Worm (Caenorhabditis elegans) whole organism, L1 larva: Measurements from ENCODE around the gene W02D7.6.

Source experiments
- C34B4.2 ChIP-seq: sonication (generic microtip); optimal IDR thresholded peaks from 2 replicates; lab custom pipeline; 2017; ENCODE audit warnings: mild to moderate bottlenecking, missing genetic modification characterization, missing compliant biosample characterization
- aha-1 ChIP-seq: fragments of 150-350 bp; optimal IDR thresholded peaks from 2 replicates; lab custom pipeline; 2014; ENCODE audit warnings: missing biosample characterization, missing genetic modification characterization
- ceh-82 ChIP-seq, 3 experiments: fragments of 150-350 bp in 1 of 3; sonication (generic microtip) in 2 of 3; optimal IDR thresholded peaks; 2 replicates each; lab custom pipeline; 2014 to 2017; ENCODE audit warnings: missing biosample characterization in 3 of 3, missing genetic modification characterization in 3 of 3
- ceh-88 ChIP-seq: fragments of 200-800 bp; sonication (Bioruptor generic); IDR thresholded peaks from 2 replicates; pipeline ENCODE4 v1.3.6; 2022; ENCODE audit warnings: missing genetic modification characterization, missing compliant biosample characterization
- ces-1 ChIP-seq: fragments of 150-350 bp; optimal IDR thresholded peaks from 2 replicates; lab custom pipeline; 2014; ENCODE audit warnings: missing biosample characterization, missing genetic modification reagents, missing genetic modification characterization
- dpl-1 ChIP-seq, 3 experiments: fragments of 150-350 bp in 2 of 3; sonication (generic microtip) in 1 of 3; optimal IDR thresholded peaks; 2 replicates each; lab custom pipeline; 2014 to 2017; ENCODE audit warnings: missing biosample characterization in 3 of 3, missing genetic modification characterization in 3 of 3, missing genetic modification reagents in 3 of 3
- efl-1 ChIP-seq, 4 experiments: fragments of 150-350 bp; optimal IDR thresholded peaks in 3 of 4; peaks in 1 of 4; 1 replicate in 1 of 4; 2 replicates in 3 of 4; lab custom pipeline; 2014; ENCODE audit warnings: missing biosample characterization in 2 of 4, missing genetic modification characterization in 2 of 4, missing genetic modification reagents in 2 of 4
- efl-3 ChIP-seq: fragments of 200-800 bp; sonication (Bioruptor generic); optimal IDR thresholded peaks from 2 replicates; lab custom pipeline; 2018; ENCODE audit warnings: mild to moderate bottlenecking, missing genetic modification characterization, missing compliant biosample characterization
- egl-27 ChIP-seq, 2 experiments: fragments of 150-350 bp in 1 of 2; sonication (generic microtip); optimal IDR thresholded peaks; 3 replicates each; lab custom pipeline; 2017 to 2018; ENCODE audit warnings: missing biosample characterization in 2 of 2, missing genetic modification characterization in 2 of 2, missing genetic modification reagents in 2 of 2
- elt-2 ChIP-seq: sonication (generic microtip); optimal IDR thresholded peaks from 2 replicates; lab custom pipeline; 2016; ENCODE audit warnings: missing genetic modification characterization, mild to moderate bottlenecking, inconsistent platforms, missing compliant biosample characterization, missing genetic modification reagents
- elt-3 ChIP-seq, 6 experiments: fragments of 150-350 bp in 1 of 6; sonication (generic microtip); optimal IDR thresholded peaks; 2 replicates each; lab custom pipeline; 2017 to 2018; ENCODE audit warnings: missing biosample characterization in 6 of 6, missing genetic modification characterization in 6 of 6, inconsistent platforms in 1 of 6
- ets-5 ChIP-seq: fragments of 200-800 bp; sonication (Bioruptor generic); IDR thresholded peaks from 2 replicates; pipeline ENCODE4 v1.3.6; 2022; ENCODE audit warnings: missing genetic modification characterization, missing compliant biosample characterization
- fkh-8 ChIP-seq: sonication (generic microtip); optimal IDR thresholded peaks from 2 replicates; lab custom pipeline; 2016; ENCODE audit warnings: mild to moderate bottlenecking, missing genetic modification characterization, missing compliant biosample characterization
- grh-1 ChIP-seq: fragments of 200-800 bp; sonication (Bioruptor generic); IDR thresholded peaks from 2 replicates; pipeline ENCODE4 v1.3.6; 2022; ENCODE audit warnings: missing genetic modification reagents, missing genetic modification characterization, missing compliant biosample characterization
- hpl-2 ChIP-seq: fragments of 150-350 bp; optimal IDR thresholded peaks from 2 replicates; lab custom pipeline; 2014; ENCODE audit warnings: missing biosample characterization, missing genetic modification reagents, missing genetic modification characterization
- irx-1 ChIP-seq: sonication (generic microtip); optimal IDR thresholded peaks from 2 replicates; lab custom pipeline; 2016; ENCODE audit warnings: missing genetic modification characterization, missing compliant biosample characterization
- isw-1 ChIP-seq: fragments of 200-800 bp; sonication (Bioruptor generic); IDR thresholded peaks from 2 replicates; pipeline ENCODE4 v1.3.6; 2022; ENCODE audit warnings: missing genetic modification characterization, missing compliant biosample characterization
- lin-15B ChIP-seq: fragments of 150-350 bp; sonication (generic microtip); optimal IDR thresholded peaks from 3 replicates; lab custom pipeline; 2014; ENCODE audit warnings: missing biosample characterization, missing genetic modification characterization
- lin-35 ChIP-seq, 2 experiments: fragments of 150-350 bp; optimal IDR thresholded peaks; 2 replicates each; lab custom pipeline; 2014; ENCODE audit warnings: missing biosample characterization in 2 of 2, missing genetic modification characterization in 2 of 2, missing genetic modification reagents in 2 of 2
- lir-3 ChIP-seq: sonication (generic microtip); optimal IDR thresholded peaks from 2 replicates; lab custom pipeline; 2016; ENCODE audit warnings: mild to moderate bottlenecking, missing genetic modification characterization, moderate library complexity, missing compliant biosample characterization; ENCODE audit not compliant: poor library complexity
- mep-1 ChIP-seq: fragments of 150-350 bp; optimal IDR thresholded peaks from 2 replicates; lab custom pipeline; 2014; ENCODE audit warnings: missing biosample characterization, missing genetic modification characterization
- nhr-11 ChIP-seq: fragments of 150-350 bp; optimal IDR thresholded peaks from 2 replicates; lab custom pipeline; 2014; ENCODE audit warnings: missing biosample characterization, missing genetic modification characterization
- nhr-19 ChIP-seq: fragments of 200-800 bp; sonication (Bioruptor generic); conservative IDR thresholded peaks from 2 replicates; pipeline ENCODE4 v1.3.6; 2022; ENCODE audit warnings: missing genetic modification characterization, missing compliant biosample characterization
- nhr-237 ChIP-seq: fragments of 150-350 bp; optimal IDR thresholded peaks from 2 replicates; lab custom pipeline; 2014; ENCODE audit warnings: missing biosample characterization, missing genetic modification characterization
- nhr-71 ChIP-seq: sonication (generic microtip); optimal IDR thresholded peaks from 2 replicates; lab custom pipeline; 2016; ENCODE audit warnings: mild to moderate bottlenecking, missing genetic modification characterization, moderate library complexity, missing compliant biosample characterization
- nhr-84 ChIP-seq: sonication (generic microtip); optimal IDR thresholded peaks from 2 replicates; lab custom pipeline; 2017; ENCODE audit warnings: missing biosample characterization, missing genetic modification characterization
- nhr-85 ChIP-seq: sonication (generic microtip); peaks from one replicate; lab custom pipeline; 2016; ENCODE audit warnings: missing genetic modification characterization, inconsistent platforms, missing compliant biosample characterization
- nhr-90 ChIP-seq: sonication (generic microtip); optimal IDR thresholded peaks from 2 replicates; lab custom pipeline; 2016; ENCODE audit warnings: mild to moderate bottlenecking, missing genetic modification characterization, missing compliant biosample characterization; ENCODE audit not compliant: poor library complexity
- pag-3 ChIP-seq: sonication (generic microtip); optimal IDR thresholded peaks from 2 replicates; lab custom pipeline; 2017; ENCODE audit warnings: missing genetic modification characterization, mild to moderate bottlenecking, missing compliant biosample characterization, antibody characterized with exemption, borderline replicate concordance; ENCODE audit not compliant: insufficient read depth
- pqm-1 ChIP-seq: sonication (generic microtip); optimal IDR thresholded peaks from 3 replicates; lab custom pipeline; 2017; ENCODE audit warnings: missing biosample characterization, missing genetic modification characterization
- skn-1 ChIP-seq: fragments of 150-350 bp; optimal IDR thresholded peaks from 2 replicates; lab custom pipeline; 2014; ENCODE audit warnings: missing biosample characterization, missing genetic modification characterization
- swsn-7 ChIP-seq: sonication (generic microtip); optimal IDR thresholded peaks from 2 replicates; lab custom pipeline; 2016; ENCODE audit warnings: missing genetic modification characterization, missing compliant biosample characterization
- tbx-2 ChIP-seq: sonication (generic microtip); optimal IDR thresholded peaks from 2 replicates; lab custom pipeline; 2016; ENCODE audit warnings: missing genetic modification characterization, missing compliant biosample characterization
- unc-30 ChIP-seq: sonication (generic microtip); optimal IDR thresholded peaks from 2 replicates; lab custom pipeline; 2017; ENCODE audit warnings: missing biosample characterization, missing genetic modification characterization
- unc-62 ChIP-seq: fragments of 150-350 bp; optimal IDR thresholded peaks from 2 replicates; lab custom pipeline; 2014; ENCODE audit warnings: missing biosample characterization, missing genetic modification reagents, missing genetic modification characterization
- vab-15 ChIP-seq: sonication (generic microtip); optimal IDR thresholded peaks from 2 replicates; lab custom pipeline; 2017; ENCODE audit warnings: missing genotype, mild to moderate bottlenecking, missing genetic modification characterization, missing compliant biosample characterization
- zip-4 ChIP-seq: fragments of 200-800 bp; sonication (Bioruptor generic); optimal IDR thresholded peaks from 2 replicates; lab custom pipeline; 2018; ENCODE audit warnings: mild to moderate bottlenecking, missing genetic modification characterization, moderate library complexity, missing compliant biosample characterization
- ztf-4 ChIP-seq: fragments of 150-350 bp; optimal IDR thresholded peaks from 2 replicates; lab custom pipeline; 2014; ENCODE audit warnings: missing biosample characterization, missing genetic modification characterization

W02D7.6 gene

DNA sequence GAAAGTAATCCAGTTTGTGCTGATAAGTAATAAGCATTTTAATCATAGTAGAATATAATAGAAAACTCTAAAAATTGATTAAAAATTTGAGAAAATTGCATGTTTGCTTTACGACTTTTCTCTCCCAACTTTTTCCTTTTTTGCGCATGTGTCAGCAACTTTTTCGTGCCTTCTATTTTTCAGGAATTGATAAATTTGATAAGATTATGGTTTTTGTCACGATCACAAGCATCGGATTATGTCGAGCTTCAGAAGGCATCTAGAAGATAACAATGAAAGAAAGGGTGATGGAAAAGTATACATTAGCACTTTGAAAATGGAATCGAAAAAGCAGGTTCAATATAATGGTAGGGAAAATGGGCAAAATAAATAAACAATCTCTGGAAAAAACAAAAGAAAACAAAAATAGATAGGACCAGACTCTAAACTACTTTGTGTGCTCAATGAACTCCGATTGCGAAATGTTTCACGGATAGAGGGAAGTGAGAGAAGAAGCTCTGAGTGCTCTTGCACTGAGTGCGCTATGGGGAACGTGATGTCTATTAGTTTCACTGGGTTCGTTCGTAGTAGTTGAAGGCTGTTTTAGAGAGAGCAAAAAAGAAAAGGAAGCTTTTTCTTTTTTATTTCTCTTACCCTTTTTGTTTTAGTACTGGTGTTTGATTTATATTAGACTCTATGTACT is 13.0 kb downstream of the W02D7.6 start:
- no peak for TF ChIP-seq unc-62
- peak; percentile 44 for TF ChIP-seq skn-1 (tag; lab: Kevin White, UChicago)
- TF ChIP-seq lir-3 (tag; lab: Kevin White, UChicago) = no peak
- TF ChIP-seq nhr-71 (tag; lab: Kevin White, UChicago) = peak; percentile 17
- TF ChIP-seq ces-1 = no peak
- peak; percentile 35 for TF ChIP-seq zip-4 (GFP tag; lab: Kevin White, UChicago)
- TF ChIP-seq nhr-90 = no peak
- TF ChIP-seq nhr-85 (tag; lab: Kevin White, UChicago) = no peak
- TF ChIP-seq fkh-8 = peak; percentile 5
- TF ChIP-seq mep-1 (tag; lab: Kevin White, UChicago) = no peak
- TF ChIP-seq efl-3 (GFP tag; lab: Kevin White, UChicago) = no peak
- TF ChIP-seq tbx-2 (tag; lab: Kevin White, UChicago) = no peak
- TF ChIP-seq egl-27 (tag; optimal IDR thresholded peaks at IDR 0.05; lab: Kevin White, UChicago) = no peak
- no peak for TF ChIP-seq hpl-2
- no peak for TF ChIP-seq isw-1 (GFP tag; lab: Robert Waterston, UW)
- TF ChIP-seq efl-1 (optimal IDR thresholded peaks at IDR 0.05; lab: Kevin White, UChicago) = no peak
- no peak for TF ChIP-seq efl-1 (GFP tag; optimal IDR thresholded peaks at IDR 0.05 in 1 of 2; lab: Kevin White, UChicago)
- no peak for TF ChIP-seq ets-5 (GFP tag; lab: Robert Waterston, UW)
- TF ChIP-seq nhr-19 = 0 out of 2 replicates have a peak, but pooled peaks have one; percentile 21
- TF ChIP-seq C34B4.2 = no peak
- peak; percentile 81 for TF ChIP-seq elt-2 (tag; lab: Kevin White, UChicago)

ce11 chrV:8285455-8285854 is 15.9 kb downstream of the W02D7.6 start:
- no peak for TF ChIP-seq ceh-88 (GFP tag; lab: Robert Waterston, UW)
- TF ChIP-seq irx-1 (tag; lab: Kevin White, UChicago) = no peak
- no peak for TF ChIP-seq pqm-1 (tag; lab: Kevin White, UChicago)
- no peak for TF ChIP-seq unc-30
- TF ChIP-seq ztf-4 = no peak
- no peak for TF ChIP-seq isw-1 (GFP tag; lab: Robert Waterston, UW)
- no peak for TF ChIP-seq vab-15 (tag; lab: Kevin White, UChicago)
- TF ChIP-seq mep-1 (tag; lab: Kevin White, UChicago) = no peak
- TF ChIP-seq ces-1 = no peak
- no peak for TF ChIP-seq elt-3 (tag; optimal IDR thresholded peaks at IDR 0.05; lab: Kevin White, UChicago)
- no peak for TF ChIP-seq aha-1 (tag; lab: Kevin White, UChicago)
- no peak for TF ChIP-seq ceh-82 (tag; optimal IDR thresholded peaks at IDR 0.05; lab: Kevin White, UChicago)
- TF ChIP-seq nhr-237 (tag; lab: Kevin White, UChicago) = no peak
- TF ChIP-seq grh-1 = no peak
- no peak for TF ChIP-seq nhr-11 (tag; lab: Kevin White, UChicago)
- no peak for TF ChIP-seq swsn-7 (tag; lab: Kevin White, UChicago)
- no peak for TF ChIP-seq lin-15B (tag; lab: Kevin White, UChicago)
- TF ChIP-seq pag-3 (tag; lab: Kevin White, UChicago) = no peak
- TF ChIP-seq nhr-84 (tag; lab: Kevin White, UChicago) = no peak
- TF ChIP-seq dpl-1 (GFP tag; optimal IDR thresholded peaks at IDR 0.05; lab: Kevin White, UChicago) = no peak
- TF ChIP-seq, all 84 proteins: peak for 0

DNA sequence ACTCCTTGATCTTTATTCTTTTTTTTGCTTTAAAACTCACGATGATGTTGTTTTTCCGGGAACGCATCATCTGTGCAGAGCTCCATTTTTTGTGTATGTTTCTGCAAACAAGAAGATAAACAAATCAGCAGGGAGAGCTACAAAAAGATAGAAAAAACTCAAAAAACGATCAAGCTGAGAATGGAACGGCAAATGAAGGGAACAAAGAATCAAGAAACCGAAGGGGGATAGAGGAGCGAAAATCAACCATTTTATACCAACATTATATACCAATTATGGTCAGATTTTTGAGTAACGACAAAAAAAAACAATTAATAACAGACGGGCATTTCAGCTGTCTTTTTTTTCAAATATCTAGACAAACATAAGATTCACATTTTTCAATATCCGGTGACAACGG is 16.5 kb downstream of the W02D7.6 start, which contains the start of gene slc-17.5:
Gene slc-17.5, minus strand, starts transcription at position 101 of the 400 bp plus-strand sequence.
- no peak for TF ChIP-seq lin-35 (GFP tag; optimal IDR thresholded peaks at IDR 0.05; lab: Kevin White, UChicago)
- TF ChIP-seq nhr-71 (tag; lab: Kevin White, UChicago) = no peak
